Fruit fly (Drosophila melanogaster) whole organism, adult: ENCODE measurements around the gene mthl14.

Experiments used
- CG11617 ChIP-seq: fragments of 200-800 bp; sonication (Bioruptor generic); optimal IDR thresholded peaks from 2 replicates; lab custom pipeline; 2017; ENCODE audit warnings: mild to moderate bottlenecking, missing biosample characterization, missing genetic modification reagents, missing genetic modification characterization
- CG12768 ChIP-seq: fragments of 200-800 bp; sonication (Bioruptor generic); optimal IDR thresholded peaks from 2 replicates; lab custom pipeline; 2017; ENCODE audit warnings: missing biosample characterization, missing genetic modification characterization, mild to moderate bottlenecking, moderate library complexity, missing genetic modification reagents
- CG14711 ChIP-seq: fragments of 200-800 bp; sonication (Bioruptor generic); optimal IDR thresholded peaks from 2 replicates; lab custom pipeline; 2018; ENCODE audit warnings: missing biosample characterization, mild to moderate bottlenecking, missing genetic modification characterization, moderate library complexity
- CG1620 ChIP-seq: fragments of 200-800 bp; sonication (Bioruptor generic); optimal IDR thresholded peaks from 2 replicates; lab custom pipeline; 2016; ENCODE audit warnings: missing biosample characterization, missing genetic modification characterization
- CG33017 ChIP-seq: fragments of 200-800 bp; sonication (Bioruptor generic); optimal IDR thresholded peaks from 2 replicates; lab custom pipeline; 2018; ENCODE audit warnings: missing biosample characterization, mild to moderate bottlenecking, missing genetic modification characterization, moderate library complexity
- CG5204 ChIP-seq: fragments of 200-800 bp; sonication (Bioruptor generic); optimal IDR thresholded peaks from 2 replicates; lab custom pipeline; 2016; ENCODE audit warnings: missing biosample characterization, missing genetic modification characterization
- CG7045 ChIP-seq: fragments of 200-800 bp; sonication (Bioruptor generic); optimal IDR thresholded peaks from 2 replicates; lab custom pipeline; 2017; ENCODE audit warnings: missing biosample characterization, mild to moderate bottlenecking, missing genetic modification characterization
- CG7101 ChIP-seq: fragments of 200-800 bp; sonication (Bioruptor generic); optimal IDR thresholded peaks from 2 replicates; lab custom pipeline; 2018; ENCODE audit warnings: missing biosample characterization, mild to moderate bottlenecking, missing genetic modification characterization, moderate library complexity
- Clk ChIP-seq: fragments of 200-800 bp; sonication (Bioruptor generic); optimal IDR thresholded peaks from 2 replicates; lab custom pipeline; 2017; ENCODE audit warnings: missing biosample characterization, missing genetic modification characterization
- Crg-1 ChIP-seq: fragments of 200-800 bp; sonication (Bioruptor generic); optimal IDR thresholded peaks from 2 replicates; lab custom pipeline; 2016; ENCODE audit warnings: missing biosample characterization, missing genetic modification characterization
- Hr96 ChIP-seq: fragments of 200-800 bp; sonication (Bioruptor generic); optimal IDR thresholded peaks from 2 replicates; lab custom pipeline; 2016; ENCODE audit warnings: missing biosample characterization, missing genetic modification characterization
- Mnt ChIP-seq: fragments of 200-800 bp; sonication (Bioruptor generic); optimal IDR thresholded peaks from 2 replicates; lab custom pipeline; 2016; ENCODE audit warnings: missing biosample characterization, mild to moderate bottlenecking, missing genetic modification characterization
- bab1 ChIP-seq: fragments of 200-800 bp; sonication (Bioruptor generic); optimal IDR thresholded peaks from 3 replicates; lab custom pipeline; 2019; ENCODE audit warnings: missing biosample characterization, mild to moderate bottlenecking, missing genetic modification characterization, moderate library complexity
- cic ChIP-seq: fragments of 200-800 bp; sonication (Bioruptor generic); optimal IDR thresholded peaks from 2 replicates; lab custom pipeline; 2017; ENCODE audit warnings: missing biosample characterization, mild to moderate bottlenecking, missing genetic modification characterization, moderate library complexity
- cnc ChIP-seq, 2 experiments: fragments of >200 bp; optimal IDR thresholded peaks; 2 replicates each; lab custom pipeline; 2017
- kay ChIP-seq: fragments of 200-800 bp; sonication (Bioruptor generic); peaks from one replicate; lab custom pipeline; 2016; ENCODE audit warnings: missing biosample characterization, missing genetic modification characterization, borderline replicate concordance
- ovo ChIP-seq: fragments of 200-800 bp; sonication (Bioruptor generic); optimal IDR thresholded peaks from 2 replicates; lab custom pipeline; 2016; ENCODE audit warnings: missing biosample characterization, missing genetic modification characterization
- pad ChIP-seq: fragments of 200-800 bp; sonication (Bioruptor generic); optimal IDR thresholded peaks from 3 replicates; lab custom pipeline; 2017; ENCODE audit warnings: missing biosample characterization, missing genetic modification characterization, mild to moderate bottlenecking, moderate library complexity, missing genetic modification reagents
- tj ChIP-seq: fragments of 200-800 bp; sonication (Bioruptor generic); optimal IDR thresholded peaks from 3 replicates; lab custom pipeline; 2017; ENCODE audit warnings: missing biosample characterization, mild to moderate bottlenecking, missing genetic modification characterization, moderate library complexity
- toe ChIP-seq: fragments of 200-800 bp; sonication (Bioruptor generic); optimal IDR thresholded peaks from 2 replicates; lab custom pipeline; 2016; ENCODE audit warnings: missing biosample characterization, missing genetic modification characterization

mthl14 gene

DNA sequence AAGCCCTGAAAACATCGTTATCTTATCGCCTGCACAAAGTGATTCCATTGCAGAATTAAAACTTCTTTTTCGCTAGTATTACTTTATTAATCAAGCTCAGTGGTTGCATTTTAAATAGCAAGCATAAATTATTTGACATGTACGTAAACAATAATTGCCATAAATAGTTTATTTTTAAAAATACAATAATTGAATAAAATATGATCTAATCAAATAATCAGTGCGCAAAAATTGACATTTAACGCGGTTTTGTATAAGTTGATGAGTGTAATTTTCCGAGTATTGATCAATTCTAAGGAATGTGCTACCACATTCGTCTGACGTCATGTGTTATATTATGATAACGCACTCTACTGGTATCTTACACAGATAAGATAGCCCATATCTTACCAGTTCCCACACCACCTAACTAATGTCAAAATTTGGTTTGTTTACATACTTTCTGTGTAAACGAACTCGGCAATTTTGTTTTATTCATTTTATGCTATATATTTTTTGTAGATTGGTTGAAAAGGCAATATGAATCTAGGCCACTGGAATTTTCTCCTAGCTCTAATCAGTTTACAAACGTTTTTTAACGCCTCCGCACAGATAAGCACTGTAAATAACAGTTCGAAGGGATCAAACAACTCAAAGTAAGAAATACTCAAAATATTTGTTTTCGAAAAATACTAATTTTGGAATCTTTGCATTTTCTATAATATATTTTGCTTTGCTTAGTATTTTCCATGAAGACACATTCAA is at the start of gene mthl14:
Gene mthl14 (plus strand): TSS at position 10 of the 744 bp plus-strand sequence.
- no peak for TF ChIP-seq bab1 (GFP tag; lab: Kevin White, UChicago)
- TF ChIP-seq cic (GFP tag; lab: Kevin White, UChicago) = peak; percentile 32
- TF ChIP-seq Crg-1 (GFP tag; lab: Kevin White, UChicago) = peak; percentile 22
- TF ChIP-seq kay = peak; percentile 80
- no peak for TF ChIP-seq Hr96 (GFP tag; lab: Kevin White, UChicago)
- no peak for TF ChIP-seq CG33017
- TF ChIP-seq cnc (optimal IDR thresholded peaks at IDR 0.05; lab: Kevin White, UChicago) = no peak
- TF ChIP-seq Clk (GFP tag; lab: Kevin White, UChicago) = no peak
- no peak for TF ChIP-seq pad (GFP tag; lab: Kevin White, UChicago)
- no peak for TF ChIP-seq CG11617
- no peak for TF ChIP-seq CG5204 (GFP tag; lab: Kevin White, UChicago)
- TF ChIP-seq CG14711 (tag; lab: Kevin White, UChicago) = no peak
- TF ChIP-seq CG7045 (GFP tag; lab: Kevin White, UChicago) = no peak
- TF ChIP-seq ovo (GFP tag; lab: Kevin White, UChicago) = no peak
- TF ChIP-seq CG7101 = no peak
- no peak for TF ChIP-seq tj
- TF ChIP-seq Mnt (GFP tag; lab: Kevin White, UChicago) = no peak
- no peak for TF ChIP-seq toe (GFP tag; lab: Kevin White, UChicago)
- no peak for TF ChIP-seq CG1620
- no peak for TF ChIP-seq CG12768 (GFP tag; lab: Kevin White, UChicago)

DNA sequence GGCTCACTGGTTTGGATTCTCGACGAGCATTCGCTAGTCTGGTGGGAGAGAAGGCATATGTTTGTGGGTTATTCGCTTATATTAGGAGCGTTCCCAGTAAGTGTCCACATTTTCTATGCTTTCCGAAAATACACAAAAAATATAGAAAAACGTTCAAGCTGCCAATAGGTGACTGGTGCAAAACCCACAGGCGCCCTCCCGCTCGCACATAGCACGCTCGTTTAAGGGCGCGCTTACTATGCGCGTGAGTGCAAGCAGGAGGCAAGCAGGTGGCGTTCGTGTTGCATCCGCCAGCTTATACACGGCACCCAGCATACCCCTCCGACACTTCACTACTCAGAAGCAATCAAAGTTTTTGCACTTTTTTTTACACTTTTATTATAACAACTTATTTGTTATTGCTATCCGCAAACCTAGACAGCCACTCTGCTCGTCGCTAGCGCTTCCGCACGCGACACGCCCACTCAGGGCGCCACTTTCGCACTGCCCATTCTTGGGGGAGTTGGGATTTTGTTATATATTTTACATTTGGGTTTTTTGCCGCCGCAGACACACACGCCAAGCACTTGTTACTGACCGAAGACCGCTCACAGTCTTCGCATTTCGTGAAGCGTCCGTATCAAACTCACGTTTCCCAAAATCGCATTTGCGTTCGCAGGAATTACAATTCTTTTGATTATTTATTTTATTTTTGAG is 48.1 kb upstream of the mthl14 start:
- TF ChIP-seq CG7101 (no peak), Clk (GFP tag; lab: Kevin White, UChicago) (no peak), tj (no peak), cic (GFP tag; lab: Kevin White, UChicago) (peak; percentile 77), pad (GFP tag; lab: Kevin White, UChicago) (peak; percentile 97), Crg-1 (GFP tag; lab: Kevin White, UChicago) (peak; percentile 44), bab1 (GFP tag; lab: Kevin White, UChicago) (peak; percentile 19), Mnt (GFP tag; lab: Kevin White, UChicago) (peak; percentile 98), CG1620 (peak; percentile 43)

DNA sequence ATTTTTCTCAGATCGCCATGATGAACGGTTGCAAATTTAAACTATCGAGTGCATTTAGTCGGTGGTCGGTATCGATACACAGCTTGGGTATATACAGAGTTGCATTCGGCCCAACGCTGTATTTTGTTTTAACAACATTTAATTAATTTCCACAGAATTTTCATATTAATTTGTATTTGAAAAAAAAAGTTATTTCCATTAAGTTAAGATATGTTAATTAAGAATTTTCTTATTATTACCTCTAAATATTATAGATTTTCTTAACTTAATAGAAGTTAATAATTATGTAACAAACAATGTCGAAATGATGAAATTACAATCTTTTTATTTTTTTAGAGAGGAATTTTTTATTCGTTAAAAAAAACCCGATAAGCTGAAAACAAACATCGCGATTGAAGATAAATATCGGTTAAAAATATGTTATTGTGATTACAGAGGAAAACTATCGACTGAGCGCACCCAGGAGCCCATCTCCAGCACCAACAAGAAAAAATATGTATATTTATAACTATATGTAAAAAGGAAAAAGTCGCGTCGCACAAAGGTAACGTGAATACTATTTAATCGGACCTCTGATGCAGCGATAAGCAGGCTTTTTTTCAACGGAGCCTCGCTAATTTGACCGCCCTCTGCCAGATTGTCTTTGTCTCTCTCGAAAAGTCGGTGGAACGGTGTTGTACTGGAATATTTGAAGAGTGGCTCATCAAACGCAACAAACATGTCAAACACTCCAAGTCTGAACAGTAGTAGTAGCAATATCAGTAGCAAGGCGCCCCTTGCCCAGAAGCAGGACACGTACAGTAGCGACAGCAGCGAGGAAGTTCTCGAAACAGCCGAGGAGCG is 47.3 kb upstream of the mthl14 start, which contains the start of the genes rno and mri:
Gene rno (minus strand): TSS at position 9 of the 843 bp plus-strand sequence.
Gene mri (plus strand): TSS at position 421 of the 843 bp plus-strand sequence.
- TF ChIP-seq Hr96 (GFP tag; lab: Kevin White, UChicago) (peak; percentile 45), CG33017 (peak; percentile 70), pad (GFP tag; lab: Kevin White, UChicago) (no peak), CG11617 (peak; percentile 80), kay (no peak), tj (peak; percentile 36), Clk (GFP tag; lab: Kevin White, UChicago) (peak; percentile 23), Crg-1 (GFP tag; lab: Kevin White, UChicago) (peak; percentile 55), CG5204 (GFP tag; lab: Kevin White, UChicago) (no peak), CG12768 (GFP tag; lab: Kevin White, UChicago) (peak; percentile 54), toe (GFP tag; lab: Kevin White, UChicago) (no peak), bab1 (GFP tag; lab: Kevin White, UChicago) (peak; percentile 64), CG14711 (tag; lab: Kevin White, UChicago) (peak; percentile 85), CG1620 (peak; percentile 44), cic (GFP tag; lab: Kevin White, UChicago) (peak; percentile 16), ovo (GFP tag; lab: Kevin White, UChicago) (peak; percentile 46), CG7045 (GFP tag; lab: Kevin White, UChicago) (peak; percentile 47), CG7101 (peak; percentile 85), Mnt (GFP tag; lab: Kevin White, UChicago) (peak; percentile 52)

DNA sequence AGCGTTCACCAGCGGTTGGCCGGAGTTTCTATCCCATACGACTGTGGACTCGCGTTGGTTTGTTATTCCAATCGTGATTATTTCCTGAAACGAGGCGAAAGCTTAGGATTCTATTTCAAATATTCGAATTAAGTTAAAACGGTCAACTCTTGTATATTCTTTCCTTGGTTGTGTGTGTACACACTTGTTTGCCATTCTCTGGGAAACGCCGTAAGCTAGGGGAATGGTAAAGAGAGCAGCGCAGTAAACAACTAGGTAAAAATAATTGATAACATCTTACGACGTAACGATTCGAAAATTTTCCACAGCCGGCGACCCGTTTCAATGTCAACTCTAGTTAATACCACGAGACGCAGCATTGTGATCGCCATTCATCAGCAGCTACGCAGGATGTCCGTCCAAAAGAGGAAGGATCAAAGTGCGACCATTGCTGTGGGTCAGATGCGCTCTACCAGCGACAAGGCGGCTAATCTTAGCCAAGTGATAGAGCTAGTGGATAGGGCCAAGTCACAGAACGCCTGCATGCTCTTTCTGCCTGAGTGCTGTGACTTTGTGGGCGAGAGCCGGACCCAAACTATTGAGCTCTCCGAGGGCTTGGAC is 43.7 kb upstream of the mthl14 start, which contains the start of gene NitFhit:
Gene NitFhit (plus strand): TSS at position 195 of the 600 bp plus-strand sequence.
- no peak for TF ChIP-seq CG7101
- TF ChIP-seq Clk (GFP tag; lab: Kevin White, UChicago) = no peak
- no peak for TF ChIP-seq CG14711 (tag; lab: Kevin White, UChicago)
- TF ChIP-seq Mnt (GFP tag; lab: Kevin White, UChicago) = peak; percentile 59
- TF ChIP-seq cic (GFP tag; lab: Kevin White, UChicago) = peak; percentile 35
- TF ChIP-seq bab1 (GFP tag; lab: Kevin White, UChicago) = peak; percentile 45
- peak; percentile 18 for TF ChIP-seq CG11617
- peak; percentile 91 for TF ChIP-seq pad (GFP tag; lab: Kevin White, UChicago)
- peak; percentile 47 for TF ChIP-seq CG12768 (GFP tag; lab: Kevin White, UChicago)
- TF ChIP-seq kay = no peak
- no peak for TF ChIP-seq tj
- TF ChIP-seq toe (GFP tag; lab: Kevin White, UChicago) = no peak
- TF ChIP-seq ovo (GFP tag; lab: Kevin White, UChicago) = no peak
